Worm (Caenorhabditis elegans) whole organism, L1 larva: ENCODE results near the gene C36C9.5.

Source experiments
- ets-5 ChIP-seq: fragments of 200-800 bp; sonication (Bioruptor generic); IDR thresholded peaks from 2 replicates; pipeline ENCODE4 v1.3.6; 2022; ENCODE audit warnings: missing genetic modification characterization, missing compliant biosample characterization
- nhr-28 ChIP-seq: fragments of 150-350 bp; optimal IDR thresholded peaks from 2 replicates; lab custom pipeline; 2014; ENCODE audit warnings: missing biosample characterization, missing genetic modification characterization
- swsn-7 ChIP-seq: sonication (generic microtip); optimal IDR thresholded peaks from 2 replicates; lab custom pipeline; 2016; ENCODE audit warnings: missing genetic modification characterization, missing compliant biosample characterization
- ztf-11 ChIP-seq, 2 experiments: sonication (generic microtip); optimal IDR thresholded peaks; 2 replicates each; lab custom pipeline; 2016 to 2017; ENCODE audit warnings: missing genetic modification characterization in 2 of 2, missing biosample characterization in 1 of 2, missing compliant biosample characterization in 1 of 2
- ztf-4 ChIP-seq: fragments of 150-350 bp; optimal IDR thresholded peaks from 2 replicates; lab custom pipeline; 2014; ENCODE audit warnings: missing biosample characterization, missing genetic modification characterization

DNA sequence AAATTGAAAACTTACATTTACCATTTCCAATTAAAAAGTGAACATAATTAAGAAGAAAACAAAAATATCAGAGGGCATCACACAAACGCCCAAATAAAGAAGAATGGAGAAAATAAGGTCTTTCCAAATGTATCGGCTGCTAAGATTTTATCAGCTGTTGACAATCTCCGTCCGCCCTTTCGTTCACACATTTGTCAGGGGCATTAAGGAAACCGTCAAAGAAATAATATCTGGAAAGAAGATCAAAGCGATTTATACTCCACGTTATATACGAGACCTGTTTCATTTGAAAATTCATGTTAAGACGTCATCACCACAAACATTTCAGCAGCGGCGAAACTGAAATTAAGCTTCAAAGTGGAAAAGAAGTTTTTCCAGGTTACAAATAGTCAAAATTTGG is 8.8 kb upstream of the C36C9.5 start, which contains the start of gene fbxa-52:
- no peak for TF ChIP-seq ztf-4
- no peak for TF ChIP-seq ztf-11 (tag; optimal IDR thresholded peaks at IDR 0.05; lab: Kevin White, UChicago)
- no peak for TF ChIP-seq nhr-28
- TF ChIP-seq swsn-7 (tag; lab: Kevin White, UChicago): no peak
- TF ChIP-seq ets-5 (GFP tag; lab: Robert Waterston, UW): no peak
